Fruit fly (Drosophila melanogaster): Measurements from ENCODE around the gene mtTFB1.

dm6 chr3L:11711059-11711628 lies 2.4 kb downstream of the mtTFB1 start, which contains the start of gene crim:
- TF ChIP-seq CG9948 (tag; optimal IDR thresholded peaks at IDR 0.05) (no peak), CG10348 (GFP tag; IDR thresholded peaks at IDR 0.05) (no peak), CG15710 (tag; optimal IDR thresholded peaks at IDR 0.05) (no peak), CG17806 (tag; optimal IDR thresholded peaks at IDR 0.05) (no peak), fd96Ca (GFP tag; IDR thresholded peaks at IDR 0.05) (no peak), Ets98B (GFP tag; IDR thresholded peaks at IDR 0.05) (no peak), EcR (GFP tag; optimal IDR thresholded peaks at IDR 0.05) (no peak), D1 (tag; optimal IDR thresholded peaks at IDR 0.05) (no peak), rn (GFP tag; IDR thresholded peaks at IDR 0.05) (no peak), CG32121 (GFP tag; IDR thresholded peaks at IDR 0.05) (no peak)
